Worm (Caenorhabditis elegans) whole organism, late embryonic: ENCODE measurements around the gene K08E4.3.

Experiments used
- C08G9.2 ChIP-seq: sonication (generic microtip); optimal IDR thresholded peaks from 2 replicates; lab custom pipeline; 2016; ENCODE audit warnings: mild to moderate bottlenecking, missing genetic modification characterization, moderate library complexity, missing compliant biosample characterization
- T23F11.4 ChIP-seq: fragments of 200-800 bp; sonication (Bioruptor generic); optimal IDR thresholded peaks from 2 replicates; lab custom pipeline; 2018; ENCODE audit warnings: mild to moderate bottlenecking, missing genetic modification characterization, missing compliant biosample characterization
- Y22D7AL.16 ChIP-seq: sonication (generic microtip); optimal IDR thresholded peaks from 2 replicates; lab custom pipeline; 2016; ENCODE audit warnings: missing genetic modification characterization, missing compliant biosample characterization
- ama-1 ChIP-seq: fragments of 150-350 bp; optimal IDR thresholded peaks from 2 replicates; lab custom pipeline; 2014
- ceh-14 ChIP-seq: sonication (generic microtip); optimal IDR thresholded peaks from 2 replicates; lab custom pipeline; 2016; ENCODE audit warnings: missing genotype, missing genetic modification characterization, missing compliant biosample characterization
- ceh-18 ChIP-seq: sonication (generic microtip); optimal IDR thresholded peaks from 2 replicates; lab custom pipeline; 2016; ENCODE audit warnings: missing genetic modification characterization, missing compliant biosample characterization
- ceh-19 ChIP-seq: fragments of 200-800 bp; sonication (Bioruptor generic); optimal IDR thresholded peaks from 2 replicates; lab custom pipeline; 2018; ENCODE audit warnings: mild to moderate bottlenecking, missing genetic modification characterization, missing compliant biosample characterization
- ceh-22 ChIP-seq: sonication (generic microtip); optimal IDR thresholded peaks from 2 replicates; lab custom pipeline; 2017; ENCODE audit warnings: missing biosample characterization, missing genetic modification characterization
- ceh-24 ChIP-seq: sonication (generic microtip); optimal IDR thresholded peaks from 2 replicates; lab custom pipeline; 2016; ENCODE audit warnings: mild to moderate bottlenecking, missing genetic modification characterization, missing compliant biosample characterization
- ceh-30 ChIP-seq: fragments of 150-350 bp; optimal IDR thresholded peaks from 2 replicates; lab custom pipeline; 2014; ENCODE audit warnings: missing biosample characterization, missing genetic modification characterization
- ceh-34 ChIP-seq: sonication (generic microtip); optimal IDR thresholded peaks from 2 replicates; lab custom pipeline; 2016; ENCODE audit warnings: mild to moderate bottlenecking, missing genetic modification characterization, missing compliant biosample characterization
- ceh-45 ChIP-seq: fragments of 200-800 bp; sonication (Bioruptor generic); IDR thresholded peaks from 2 replicates; pipeline ENCODE4 v1.3.6; 2022; ENCODE audit warnings: missing genetic modification reagents, missing genetic modification characterization, missing compliant biosample characterization
- ceh-48 ChIP-seq: sonication (generic microtip); optimal IDR thresholded peaks from 2 replicates; lab custom pipeline; 2016; ENCODE audit warnings: missing genetic modification characterization, inconsistent platforms, missing compliant biosample characterization
- dmd-4 ChIP-seq: sonication (generic microtip); optimal IDR thresholded peaks from 2 replicates; lab custom pipeline; 2016; ENCODE audit warnings: borderline replicate concordance, missing genetic modification characterization, missing compliant biosample characterization
- dve-1 ChIP-seq: sonication (generic microtip); optimal IDR thresholded peaks from 2 replicates; lab custom pipeline; 2017; ENCODE audit warnings: antibody characterized with exemption, mild to moderate bottlenecking, missing genetic modification characterization, missing compliant biosample characterization
- elt-2 ChIP-seq: sonication (generic microtip); optimal IDR thresholded peaks from 2 replicates; lab custom pipeline; 2016; ENCODE audit warnings: missing genetic modification reagents, missing genetic modification characterization, missing compliant biosample characterization
- elt-4 ChIP-seq: sonication (generic microtip); optimal IDR thresholded peaks from 2 replicates; lab custom pipeline; 2016; ENCODE audit warnings: missing genetic modification characterization, missing compliant biosample characterization
- ets-4 ChIP-seq: sonication (generic microtip); optimal IDR thresholded peaks from 2 replicates; lab custom pipeline; 2016; ENCODE audit warnings: missing genetic modification characterization, missing compliant biosample characterization
- fax-1 ChIP-seq: sonication (generic microtip); optimal IDR thresholded peaks from 2 replicates; lab custom pipeline; 2016; ENCODE audit warnings: missing genotype, missing genetic modification characterization, missing compliant biosample characterization
- fkh-10 ChIP-seq: fragments of 150-350 bp; optimal IDR thresholded peaks from 2 replicates; lab custom pipeline; 2014; ENCODE audit warnings: missing biosample characterization, missing genetic modification reagents, missing genetic modification characterization
- fkh-6 ChIP-seq: sonication (generic microtip); optimal IDR thresholded peaks from 2 replicates; lab custom pipeline; 2016; ENCODE audit warnings: missing genetic modification characterization, missing compliant biosample characterization
- hlh-15 ChIP-seq: sonication (generic microtip); optimal IDR thresholded peaks from 2 replicates; lab custom pipeline; 2016; ENCODE audit warnings: missing genetic modification characterization, missing compliant biosample characterization
- hlh-30 ChIP-seq: sonication (generic microtip); optimal IDR thresholded peaks from 2 replicates; lab custom pipeline; 2017; ENCODE audit warnings: antibody characterized with exemption, missing genetic modification characterization, missing compliant biosample characterization; ENCODE audit not compliant: insufficient read depth
- hlh-8 ChIP-seq: sonication (generic microtip); optimal IDR thresholded peaks from 2 replicates; lab custom pipeline; 2016; ENCODE audit warnings: missing genotype, missing genetic modification characterization, missing compliant biosample characterization
- madf-2 ChIP-seq: sonication (generic microtip); optimal IDR thresholded peaks from 2 replicates; lab custom pipeline; 2017; ENCODE audit warnings: missing genetic modification characterization, missing compliant biosample characterization
- nfya-1 ChIP-seq: sonication (generic microtip); optimal IDR thresholded peaks from 2 replicates; lab custom pipeline; 2017; ENCODE audit warnings: missing genetic modification characterization, mild to moderate bottlenecking, missing compliant biosample characterization, antibody characterized with exemption, moderate library complexity
- nhr-11 ChIP-seq: fragments of 150-350 bp; optimal IDR thresholded peaks from 2 replicates; lab custom pipeline; 2014; ENCODE audit warnings: missing biosample characterization, missing genetic modification characterization
- npax-4 ChIP-seq: sonication (generic microtip); optimal IDR thresholded peaks from 2 replicates; lab custom pipeline; 2016; ENCODE audit warnings: missing genetic modification characterization, missing compliant biosample characterization
- odd-2 ChIP-seq: sonication (generic microtip); optimal IDR thresholded peaks from 2 replicates; lab custom pipeline; 2017; ENCODE audit warnings: antibody characterized with exemption, mild to moderate bottlenecking, missing genetic modification characterization, missing compliant biosample characterization
- pag-3 ChIP-seq: sonication (generic microtip); optimal IDR thresholded peaks from 2 replicates; lab custom pipeline; 2016; ENCODE audit warnings: missing compliant biosample characterization, missing genetic modification characterization, borderline replicate concordance
- pax-1 ChIP-seq: fragments of 150-350 bp; optimal IDR thresholded peaks from 2 replicates; lab custom pipeline; 2014; ENCODE audit warnings: missing biosample characterization, missing genetic modification characterization
- pha-4 ChIP-seq: fragments of 150-350 bp; optimal IDR thresholded peaks from 2 replicates; lab custom pipeline; 2018; ENCODE audit warnings: missing biosample characterization, missing genetic modification reagents, missing genetic modification characterization
- pros-1 ChIP-seq: fragments of 150-350 bp; optimal IDR thresholded peaks from 2 replicates; lab custom pipeline; 2014; ENCODE audit warnings: missing biosample characterization, missing genetic modification reagents, missing genetic modification characterization
- sdc-2 ChIP-seq: sonication (generic microtip); optimal IDR thresholded peaks from 2 replicates; lab custom pipeline; 2016; ENCODE audit warnings: missing genotype, missing genetic modification characterization, missing compliant biosample characterization
- syd-9 ChIP-seq: sonication (generic microtip); optimal IDR thresholded peaks from 2 replicates; lab custom pipeline; 2016; ENCODE audit warnings: mild to moderate bottlenecking, missing genetic modification characterization, moderate library complexity, missing compliant biosample characterization
- tbx-7 ChIP-seq: sonication (generic microtip); optimal IDR thresholded peaks from 2 replicates; lab custom pipeline; 2016; ENCODE audit warnings: missing genotype, missing genetic modification characterization, missing compliant biosample characterization
- ttx-3 ChIP-seq: sonication (generic microtip); optimal IDR thresholded peaks from 2 replicates; lab custom pipeline; 2016; ENCODE audit warnings: missing genetic modification reagents, missing genetic modification characterization, missing compliant biosample characterization
- unc-42 ChIP-seq: sonication (generic microtip); optimal IDR thresholded peaks from 2 replicates; lab custom pipeline; 2016; ENCODE audit warnings: missing genotype, missing genetic modification characterization, missing compliant biosample characterization
- unc-55 ChIP-seq: sonication (generic microtip); optimal IDR thresholded peaks from 2 replicates; lab custom pipeline; 2017; ENCODE audit warnings: missing biosample characterization, missing genetic modification reagents, missing genetic modification characterization
- unc-86 ChIP-seq: sonication (generic microtip); optimal IDR thresholded peaks from 2 replicates; lab custom pipeline; 2016; ENCODE audit warnings: missing genetic modification characterization, missing compliant biosample characterization
- ztf-16 ChIP-seq: sonication (generic microtip); optimal IDR thresholded peaks from 2 replicates; lab custom pipeline; 2017; ENCODE audit warnings: missing genetic modification characterization, missing compliant biosample characterization

Gene K08E4.3

ce11 chrIV:12034776-12035175, 22.8 kb upstream of the K08E4.3 start:
- no peak for TF ChIP-seq C08G9.2 (tag; lab: Kevin White, UChicago)
- no peak for TF ChIP-seq unc-42
- TF ChIP-seq ztf-16 (tag; lab: Kevin White, UChicago) = no peak
- no peak for TF ChIP-seq elt-4 (tag; lab: Kevin White, UChicago)
- no peak for TF ChIP-seq syd-9
- no peak for TF ChIP-seq hlh-15 (tag; lab: Kevin White, UChicago)
- no peak for TF ChIP-seq sdc-2 (tag; lab: Kevin White, UChicago)
- TF ChIP-seq nhr-11 = no peak
- no peak for TF ChIP-seq T23F11.4 (GFP tag; lab: Kevin White, UChicago)
- no peak for TF ChIP-seq ceh-22
- no peak for TF ChIP-seq pha-4 (tag; lab: Kevin White, UChicago)
- TF ChIP-seq ceh-18 (tag; lab: Kevin White, UChicago) = no peak
- TF ChIP-seq odd-2 = no peak
- no peak for TF ChIP-seq ceh-45 (GFP tag; lab: Robert Waterston, UW)
- TF ChIP-seq elt-2 (tag; lab: Kevin White, UChicago) = no peak
- no peak for TF ChIP-seq pax-1 (tag; lab: Kevin White, UChicago)
- TF ChIP-seq unc-86 (tag; lab: Kevin White, UChicago) = no peak

ce11 chrIV:12035422-12035821, 22.1 kb upstream of the K08E4.3 start:
- TF ChIP-seq hlh-8 (tag; lab: Kevin White, UChicago) = no peak
- TF ChIP-seq ceh-34 (tag; lab: Kevin White, UChicago) = no peak
- TF ChIP-seq ets-4 (tag; lab: Kevin White, UChicago) = no peak
- TF ChIP-seq ceh-48 = no peak
- TF ChIP-seq T23F11.4 (GFP tag; lab: Kevin White, UChicago) = no peak
- no peak for TF ChIP-seq dve-1
- no peak for TF ChIP-seq madf-2 (tag; lab: Kevin White, UChicago)
- no peak for TF ChIP-seq ceh-19 (GFP tag; lab: Kevin White, UChicago)
- TF ChIP-seq pros-1 (tag; lab: Kevin White, UChicago) = no peak
- TF ChIP-seq unc-55 (GFP tag; lab: Kevin White, UChicago) = no peak
- no peak for TF ChIP-seq fax-1 (tag; lab: Kevin White, UChicago)
- TF ChIP-seq npax-4 (tag; lab: Kevin White, UChicago) = no peak
- no peak for TF ChIP-seq pha-4 (tag; lab: Kevin White, UChicago)
- no peak for TF ChIP-seq ceh-30 (tag; lab: Kevin White, UChicago)
- no peak for TF ChIP-seq nfya-1 (tag; lab: Kevin White, UChicago)

- peak; percentile 60 for TF ChIP-seq ama-1
- no peak for TF ChIP-seq ttx-3 (tag; lab: Kevin White, UChicago)
Measured at ce11 chrIV:12036924-12037323, 20.6 kb upstream of the K08E4.3 start.

ce11 chrIV:12040431-12040830, 17.1 kb upstream of the K08E4.3 start:
- TF ChIP-seq ceh-14 (tag; lab: Kevin White, UChicago) (no peak), hlh-30 (tag; lab: Kevin White, UChicago) (no peak), ceh-24 (no peak), pha-4 (tag; lab: Kevin White, UChicago) (no peak)

- TF ChIP-seq dmd-4 (tag; lab: Kevin White, UChicago) (no peak), ceh-19 (GFP tag; lab: Kevin White, UChicago) (no peak), npax-4 (tag; lab: Kevin White, UChicago) (no peak), ceh-22 (no peak), pag-3 (no peak), hlh-15 (tag; lab: Kevin White, UChicago) (no peak), Y22D7AL.16 (no peak), odd-2 (no peak), tbx-7 (tag; lab: Kevin White, UChicago) (no peak), fax-1 (tag; lab: Kevin White, UChicago) (no peak), ceh-30 (tag; lab: Kevin White, UChicago) (no peak), fkh-10 (no peak), fkh-6 (tag; lab: Kevin White, UChicago) (no peak), unc-42 (no peak), hlh-8 (tag; lab: Kevin White, UChicago) (no peak)
Measured at ce11 chrIV:12043054-12043453, 14.5 kb upstream of the K08E4.3 start.
